Fruit fly (Drosophila melanogaster) whole organism, embryonic: ENCODE data around the gene CBP.

Experiments used
- CG10366 ChIP-seq: fragments of 200-800 bp; sonication (Bioruptor generic); IDR thresholded peaks from 2 replicates; pipeline ENCODE4 v1.3.6; 2022; ENCODE audit warnings: missing biosample characterization, missing genetic modification characterization
- CG31441 ChIP-seq: fragments of 200-800 bp; sonication (Bioruptor generic); IDR thresholded peaks from 2 replicates; pipeline ENCODE4 v1.3.6; 2022; ENCODE audit warnings: missing biosample characterization, missing genetic modification characterization

DNA sequence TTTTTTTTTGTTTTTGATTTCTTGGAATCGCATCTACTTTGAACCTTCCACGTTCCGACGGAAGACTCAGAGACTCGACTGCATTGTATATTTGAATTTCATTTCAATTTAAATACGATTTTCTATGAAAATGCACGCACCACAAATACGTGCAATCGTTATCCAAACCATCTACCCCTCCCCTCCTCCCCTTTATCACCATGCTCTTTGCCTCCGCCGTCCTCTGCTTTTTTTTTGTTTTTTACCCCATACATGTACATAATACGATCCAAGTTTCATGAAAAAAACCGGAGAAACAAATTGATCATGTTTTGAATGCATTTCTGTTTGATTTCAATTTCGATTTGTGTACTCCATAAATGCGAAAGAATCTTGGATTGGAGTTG, 17.5 kb upstream of the CBP start:
- TF ChIP-seq CG10366 (GFP tag; lab: Robert Waterston, UW) (no peak), CG31441 (no peak)
